Worm (Caenorhabditis elegans): ENCODE measurements around the gene gop-3.

The gop-3 gene

DNA sequence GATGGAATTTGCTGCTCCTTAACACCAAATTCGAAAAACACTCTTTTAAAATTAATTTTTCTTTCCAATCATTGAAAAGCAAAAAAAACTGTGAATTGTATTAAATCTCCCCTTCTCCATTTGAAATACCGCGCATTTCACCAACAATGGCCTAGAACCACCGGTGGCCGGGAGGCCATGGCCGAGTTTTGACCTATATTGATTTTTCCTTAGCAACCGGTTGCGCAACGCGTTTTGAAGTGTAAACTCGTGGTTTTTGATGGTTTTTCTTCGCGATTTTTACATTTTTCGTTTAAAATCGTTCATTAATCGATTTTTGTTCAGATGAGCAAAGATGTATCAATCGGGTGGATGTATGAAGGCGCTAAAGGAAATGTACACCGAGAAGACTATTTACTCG lies 47.8 kb downstream of the gop-3 start, which contains the start of gene mog-3 (continued):
- TF ChIP-seq ceh-91 (GFP tag; IDR thresholded peaks at IDR 0.05) = no peak
- no peak for TF ChIP-seq egl-18 (GFP tag; IDR thresholded peaks at IDR 0.05)
- no peak for TF ChIP-seq Y53G8AR.9 (GFP tag; conservative IDR thresholded peaks at IDR 0.05)
- no peak for TF ChIP-seq snpc-1.1 (tag; optimal IDR thresholded peaks at IDR 0.05; ENCODE audit: insufficient read depth)
- no peak for TF ChIP-seq F39B2.1 (GFP tag; IDR thresholded peaks at IDR 0.05)
- TF ChIP-seq ets-4 (GFP tag; optimal IDR thresholded peaks at IDR 0.05) = no peak
- TF ChIP-seq snpc-1.3 (tag; optimal IDR thresholded peaks at IDR 0.05; ENCODE audit: insufficient read depth) = no peak
- no peak for TF ChIP-seq him-1 (tag; optimal IDR thresholded peaks at IDR 0.05)
- TF ChIP-seq zim-3 (tag; optimal IDR thresholded peaks at IDR 0.05) = no peak
- no peak for TF ChIP-seq lag-1 (GFP tag; IDR thresholded peaks at IDR 0.05)
- TF ChIP-seq ztf-3 (GFP tag; optimal IDR thresholded peaks at IDR 0.05) = no peak
- no peak for TF ChIP-seq rpc-1 (optimal IDR thresholded peaks at IDR 0.05)
- no peak for TF ChIP-seq rpc-1 (tag; optimal IDR thresholded peaks at IDR 0.05)
- peak; percentile 58 for TF ChIP-seq ceh-27 (GFP tag; optimal IDR thresholded peaks at IDR 0.05)
- no peak for TF ChIP-seq mes-4 (tag; optimal IDR thresholded peaks at IDR 0.05)
- TF ChIP-seq madf-8 (GFP tag; conservative IDR thresholded peaks at IDR 0.05) = no peak
- no peak for TF ChIP-seq nhr-120 (GFP tag; IDR thresholded peaks at IDR 0.05)
- no peak for TF ChIP-seq lsy-27 (tag; optimal IDR thresholded peaks at IDR 0.05; ENCODE audit: borderline replicate concordance, insufficient read depth)
- 0 out of 2 replicates have a peak, but pooled peaks have one; percentile 39 for TF ChIP-seq ztf-25 (GFP tag; IDR thresholded peaks at IDR 0.05)
- peak; percentile 23 for TF ChIP-seq attf-5 (GFP tag; optimal IDR thresholded peaks at IDR 0.05)
- TF ChIP-seq nfyb-1 (GFP tag; IDR thresholded peaks at IDR 0.05) = no peak
- no peak for TF ChIP-seq nhr-90 (tag; optimal IDR thresholded peaks at IDR 0.05)
- TF ChIP-seq rcor-1 (GFP tag; IDR thresholded peaks at IDR 0.05) = no peak
- TF ChIP-seq F57A8.1 (GFP tag; optimal IDR thresholded peaks at IDR 0.05) = no peak
- peak in 1 of 3 experiments; percentile 65 for TF ChIP-seq lin-35 (GFP tag; optimal IDR thresholded peaks at IDR 0.05)
- no peak for TF ChIP-seq hlh-26 (GFP tag; conservative IDR thresholded peaks at IDR 0.05)
- no peak for TF ChIP-seq hlh-12 (tag; optimal IDR thresholded peaks at IDR 0.05)
- no peak for TF ChIP-seq mel-28 (tag; optimal IDR thresholded peaks at IDR 0.05; ENCODE audit: borderline replicate concordance)
- TF ChIP-seq hmg-20 (GFP tag; IDR thresholded peaks at IDR 0.05) = no peak
- TF ChIP-seq attf-3 (GFP tag; conservative IDR thresholded peaks at IDR 0.05) = no peak
- no peak for TF ChIP-seq chd-7 (tag; optimal IDR thresholded peaks at IDR 0.05)
- TF ChIP-seq repo-1 (tag; optimal IDR thresholded peaks at IDR 0.05) = no peak
- no peak for TF ChIP-seq snpc-4 (GFP tag; optimal IDR thresholded peaks at IDR 0.05)
- TF ChIP-seq snpc-4 (tag; optimal IDR thresholded peaks at IDR 0.05) = no peak
- TF ChIP-seq mcd-1 (GFP tag; IDR thresholded peaks at IDR 0.05) = 0 out of 2 replicates have a peak, but pooled peaks have one; percentile 26
- TF ChIP-seq hsf-1 (GFP tag; IDR thresholded peaks at IDR 0.05) = no peak
- no peak for TF ChIP-seq ccch-3 (GFP tag; optimal IDR thresholded peaks at IDR 0.05)
- no peak for TF ChIP-seq F55B11.4 (tag; optimal IDR thresholded peaks at IDR 0.05; ENCODE audit: borderline replicate concordance, insufficient read depth)
- peak; percentile 63 for TF ChIP-seq efl-1 (GFP tag; optimal IDR thresholded peaks at IDR 0.05)

DNA sequence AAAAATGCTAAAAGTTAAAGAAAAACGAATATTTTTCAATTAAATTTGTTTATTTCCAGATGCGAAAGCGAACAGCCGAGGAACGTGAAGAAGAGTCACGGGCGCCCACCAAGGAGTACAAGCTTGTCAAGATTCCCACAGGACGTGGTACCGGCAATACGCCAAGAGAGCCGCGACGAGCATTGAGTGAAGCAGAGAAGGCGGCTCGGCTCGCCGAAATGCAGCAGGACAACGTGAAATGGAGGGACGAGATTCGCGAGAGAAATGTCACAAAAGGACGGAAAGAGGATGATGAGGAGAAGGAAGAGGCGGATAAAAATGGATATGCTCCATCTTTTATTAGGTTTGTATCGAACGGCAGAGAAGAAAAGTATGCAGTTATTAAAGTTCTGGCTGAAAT lies 49.9 kb downstream of the gop-3 start:
- TF ChIP-seq K11D2.4 (GFP tag; IDR thresholded peaks at IDR 0.05) (0 out of 2 replicates have a peak, but pooled peaks have one; percentile 34), zfh-2 (GFP tag; conservative IDR thresholded peaks at IDR 0.05) (peak; percentile 63), zim-3 (tag; optimal IDR thresholded peaks at IDR 0.05) (peak; percentile 4), B0261.1 (tag; optimal IDR thresholded peaks at IDR 0.05) (no peak)

All from whole organism, young adult.